Worm (Caenorhabditis elegans) whole organism, L2 larva: Measurements from ENCODE around the gene ets-5.

Experiments
- lsy-2 ChIP-seq, 2 experiments: fragments of 150-350 bp in 1 of 2; sonication (generic microtip) in 1 of 2; optimal IDR thresholded peaks; 2 replicates each; lab custom pipeline; 2014 to 2017; ENCODE audit warnings: missing biosample characterization in 2 of 2, missing genetic modification characterization in 2 of 2
- unc-39 ChIP-seq: fragments of 150-350 bp; optimal IDR thresholded peaks from 2 replicates; lab custom pipeline; 2014; ENCODE audit warnings: missing biosample characterization, missing genetic modification characterization

DNA sequence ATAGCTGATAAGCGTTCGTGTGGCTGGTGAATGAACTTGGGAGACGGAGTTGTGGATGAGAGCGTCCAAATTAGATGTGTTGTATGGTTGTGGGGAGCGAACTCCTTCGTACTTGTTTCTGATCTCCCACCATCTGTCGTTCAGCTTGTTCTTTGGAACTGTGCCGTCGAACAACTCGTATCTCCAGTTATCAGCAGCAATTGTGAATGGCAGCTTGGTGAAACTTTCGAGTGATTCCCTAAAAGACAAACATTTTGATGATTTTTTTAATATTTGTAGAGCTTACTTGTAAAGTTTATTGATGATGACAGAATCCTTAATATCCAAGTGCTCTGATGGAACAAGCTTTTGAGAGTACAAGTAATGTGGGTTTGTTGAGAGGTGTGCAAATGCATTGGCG, 9.7 kb upstream of the ets-5 start:
- no peak for TF ChIP-seq lsy-2 (tag; optimal IDR thresholded peaks at IDR 0.05; lab: Kevin White, UChicago)
- no peak for TF ChIP-seq unc-39 (tag; lab: Kevin White, UChicago)
